Worm (Caenorhabditis elegans): ENCODE data around the gene F49E8.7.
A peak's percentile ranks its signal among the peaks of the same experiment; 100 is the strongest.

Gene F49E8.7

DNA sequence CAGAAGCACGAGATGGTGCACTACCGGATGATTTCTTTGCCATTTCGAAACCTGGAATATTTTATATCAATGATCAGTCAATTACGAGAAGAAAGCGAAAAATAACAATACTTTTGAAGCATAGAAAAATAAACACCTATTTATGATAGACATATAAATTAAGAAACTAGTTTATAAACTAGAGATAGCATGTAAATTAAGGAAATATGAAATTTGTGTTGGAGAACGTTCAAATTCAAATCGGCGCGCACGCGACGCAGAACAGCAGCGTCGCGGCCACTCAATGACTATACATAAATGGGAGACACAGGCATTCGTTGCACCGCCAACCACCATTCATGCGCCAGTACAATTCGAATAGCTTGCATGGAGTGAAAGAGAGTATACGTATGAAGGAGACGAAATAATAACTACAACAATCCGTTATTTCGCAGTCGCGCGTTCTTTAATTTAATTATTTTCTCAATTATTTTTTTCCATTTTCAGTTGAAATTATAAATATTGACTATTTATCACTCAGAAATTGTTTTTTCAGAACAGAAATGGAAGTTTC, 24.0 kb upstream of the F49E8.7 start, which contains the start of the genes cec-5 and nol-10 (continued):
- TF ChIP-seq daf-16 (GFP tag; optimal IDR thresholded peaks at IDR 0.05) (peak in 1 of 2 experiments; percentile 24), daf-16 (tag; optimal IDR thresholded peaks at IDR 0.05) (peak; percentile 76), dve-1 (tag; optimal IDR thresholded peaks at IDR 0.05; ENCODE audit: insufficient read depth) (peak; percentile 91), nhr-48 (tag; optimal IDR thresholded peaks at IDR 0.05) (peak; percentile 26), ces-1 (GFP tag; optimal IDR thresholded peaks at IDR 0.05) (peak; percentile 59), unc-62 (GFP tag; optimal IDR thresholded peaks at IDR 0.05 in 1 of 2) (peak in 1 of 2 experiments; percentile 64), unc-62 (tag; optimal IDR thresholded peaks at IDR 0.05) (no peak), arid-1 (GFP tag; conservative IDR thresholded peaks at IDR 0.05) (peak; percentile 84), nhr-77 (tag; optimal IDR thresholded peaks at IDR 0.05) (peak; percentile 52), mep-1 (tag; optimal IDR thresholded peaks at IDR 0.05) (peak; percentile 91), T20F7.1 (GFP tag; optimal IDR thresholded peaks at IDR 0.05) (peak; percentile 98), lir-3 (tag; optimal IDR thresholded peaks at IDR 0.05) (no peak), aha-1 (tag) (peak; percentile 98), nhr-11 (tag; optimal IDR thresholded peaks at IDR 0.05) (peak; percentile 12), ceh-44 (GFP tag; IDR thresholded peaks at IDR 0.05) (no peak), lin-13 (GFP tag; optimal IDR thresholded peaks at IDR 0.05) (peak; percentile 91), unc-39 (tag; optimal IDR thresholded peaks at IDR 0.05) (no peak), mdt-29 (GFP tag; IDR thresholded peaks at IDR 0.05) (no peak; the same call in 1 of the 2 replicates), nhr-6 (tag; optimal IDR thresholded peaks at IDR 0.05) (peak; percentile 51), egl-43 (GFP tag; IDR thresholded peaks at IDR 0.05) (0 out of 2 replicates have a peak, but pooled peaks have one; percentile 11), ctbp-1 (GFP tag; IDR thresholded peaks at IDR 0.05) (0 out of 2 replicates have a peak, but pooled peaks have one; percentile 39), saeg-2 (GFP tag; IDR thresholded peaks at IDR 0.05) (no peak), nhr-28 (tag; optimal IDR thresholded peaks at IDR 0.05) (peak; percentile 55), F49E8.2 (tag; optimal IDR thresholded peaks at IDR 0.05; ENCODE audit: borderline replicate concordance) (peak; percentile 47), hif-1 (tag; optimal IDR thresholded peaks at IDR 0.05) (peak in 1 of 2 experiments; percentile 50), fkh-10 (GFP tag; optimal IDR thresholded peaks at IDR 0.05) (peak; percentile 34), gei-8 (GFP tag; optimal IDR thresholded peaks at IDR 0.05) (no peak), duxl-1 (tag; optimal IDR thresholded peaks at IDR 0.05; ENCODE audit: poor library complexity) (peak; percentile 62), F37D6.2 (tag; optimal IDR thresholded peaks at IDR 0.05) (peak; percentile 64), zip-2 (tag; optimal IDR thresholded peaks at IDR 0.05) (no peak)

DNA sequence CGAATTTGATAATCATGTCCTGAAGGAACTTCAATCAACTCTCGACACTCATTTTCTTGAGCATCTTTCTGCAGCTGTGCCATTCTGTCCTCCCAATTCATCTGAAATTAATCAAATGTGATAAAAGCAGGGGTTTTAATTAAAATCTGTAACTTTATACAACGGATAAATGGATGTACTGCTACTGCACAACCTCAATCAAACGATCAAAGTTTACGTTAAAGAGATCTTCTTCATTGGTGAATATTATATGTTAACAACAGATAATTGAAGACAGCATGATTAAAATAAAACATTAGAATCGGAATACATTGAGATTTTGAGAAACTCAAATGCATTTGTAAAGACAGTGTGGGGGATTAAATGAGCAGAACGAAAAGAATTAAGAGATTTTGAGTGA, 22.1 kb upstream of the F49E8.7 start, which contains the start of gene F32E10.5:
Gene F32E10.5 (minus strand): TSS at position 101 of the 400 bp plus-strand sequence.
- no peak for TF ChIP-seq rbr-2 (tag; optimal IDR thresholded peaks at IDR 0.05)
- peak; percentile 21 for TF ChIP-seq ama-1 (optimal IDR thresholded peaks at IDR 0.05)
- peak; percentile 24 for TF ChIP-seq duxl-1 (tag; optimal IDR thresholded peaks at IDR 0.05; ENCODE audit: poor library complexity)

DNA sequence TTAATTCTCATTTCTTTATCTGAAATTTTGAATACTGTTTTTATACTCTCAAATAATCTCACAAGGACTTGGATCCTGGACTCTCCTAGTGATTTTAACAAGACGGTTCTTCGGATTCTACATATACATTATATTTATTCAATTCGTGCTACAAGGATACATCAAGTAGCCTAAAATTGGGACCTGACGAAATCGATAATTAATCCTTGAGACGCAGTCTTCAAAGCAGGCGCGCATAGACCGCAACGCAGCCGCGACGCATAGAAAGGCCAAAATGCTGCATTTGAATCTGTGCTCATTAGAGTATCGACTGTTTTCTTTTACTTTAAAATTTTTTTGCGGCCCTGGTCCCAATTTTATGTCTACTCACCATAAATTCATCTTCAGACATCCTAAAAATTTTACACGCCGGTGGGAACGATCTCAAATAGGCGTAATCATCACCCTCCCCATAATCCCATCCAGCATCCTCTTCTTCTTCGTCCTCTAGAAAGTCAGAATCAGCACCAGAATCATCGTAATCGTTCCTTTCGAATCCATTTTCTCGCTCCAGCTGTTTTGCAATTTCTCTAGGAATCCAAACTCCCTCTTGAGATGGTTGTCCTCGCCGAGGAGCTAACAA, 19.1 kb upstream of the F49E8.7 start, which contains the start of gene cec-4:
Gene cec-4 (plus strand): TSS at position 572 of the 622 bp plus-strand sequence.
- TF ChIP-seq hlh-30 (tag; optimal IDR thresholded peaks at IDR 0.05; ENCODE audit: insufficient read depth) = no peak
- no peak for TF ChIP-seq F26F4.8 (GFP tag; conservative IDR thresholded peaks at IDR 0.05)
- no peak for TF ChIP-seq ZK337.2 (GFP tag; IDR thresholded peaks at IDR 0.05)
- TF ChIP-seq vab-7 (GFP tag; IDR thresholded peaks at IDR 0.05) = no peak
- TF ChIP-seq nhr-10 (tag; optimal IDR thresholded peaks at IDR 0.05) = no peak
- no peak for TF ChIP-seq ztf-7 (tag; optimal IDR thresholded peaks at IDR 0.05)
- no peak for TF ChIP-seq ceh-20 (GFP tag; IDR thresholded peaks at IDR 0.05)

Data from whole organism, L4 larva.